Fruit fly (Drosophila melanogaster): ENCODE measurements around the gene S-Lap2.

Gene S-Lap2

dm6 chr3L:8628964-8629363 is 9.3 kb downstream of the S-Lap2 start (continued):
- no peak; the same call in 1 of the 2 replicates for TF ChIP-seq Oaz (GFP tag; IDR thresholded peaks at IDR 0.05)
- no peak for TF ChIP-seq fd102C (GFP tag; optimal IDR thresholded peaks at IDR 0.05)
- TF ChIP-seq lbe (GFP tag; optimal IDR thresholded peaks at IDR 0.05) = no peak
- TF ChIP-seq Xrp1 (GFP tag; IDR thresholded peaks at IDR 0.05) = peak; percentile 90
- peak; percentile 77 for TF ChIP-seq CG13424 (tag; optimal IDR thresholded peaks at IDR 0.05)
- TF ChIP-seq CG6654 (GFP tag; optimal IDR thresholded peaks at IDR 0.05) = no peak
- peak; percentile 5 for TF ChIP-seq CG17802 (tag; optimal IDR thresholded peaks at IDR 0.05)
- no peak for TF ChIP-seq CG11723 (GFP tag; optimal IDR thresholded peaks at IDR 0.05)
- TF ChIP-seq H2.0 (GFP tag; IDR thresholded peaks at IDR 0.05) = peak; percentile 52; the same call in 1 of the 2 replicates
- TF ChIP-seq bcd (GFP tag; optimal IDR thresholded peaks at IDR 0.05) = peak; percentile 64
- TF ChIP-seq HLH4C (GFP tag; IDR thresholded peaks at IDR 0.05; ENCODE audit: partially characterized antibody) = no peak
- no peak for TF ChIP-seq CG16863 (GFP tag; optimal IDR thresholded peaks at IDR 0.05)
- peak; percentile 75 for TF ChIP-seq grau (tag; optimal IDR thresholded peaks at IDR 0.05)
- TF ChIP-seq lilli (GFP tag; optimal IDR thresholded peaks at IDR 0.05) = no peak
- TF ChIP-seq Neu2 (GFP tag; optimal IDR thresholded peaks at IDR 0.05; ENCODE audit: borderline replicate concordance) = no peak
- TF ChIP-seq CG1603 (tag; optimal IDR thresholded peaks at IDR 0.05) = no peak
- peak; percentile 65 for TF ChIP-seq Aef1 (GFP tag; IDR thresholded peaks at IDR 0.05)
- no peak for TF ChIP-seq BEAF-32 (GFP tag; optimal IDR thresholded peaks at IDR 0.05)
- TF ChIP-seq CG15514 (GFP tag; optimal IDR thresholded peaks at IDR 0.05) = peak; percentile 12
- TF ChIP-seq al (GFP tag; IDR thresholded peaks at IDR 0.05) = peak; percentile 65
- no peak for TF ChIP-seq CG6254 (GFP tag; optimal IDR thresholded peaks at IDR 0.05)
- no peak for TF ChIP-seq zen (tag; optimal IDR thresholded peaks at IDR 0.05)
- peak; percentile 9; the same call in 1 of the 2 replicates for TF ChIP-seq Nf-YA (GFP tag; IDR thresholded peaks at IDR 0.05)
- TF ChIP-seq chinmo (GFP tag; IDR thresholded peaks at IDR 0.05; ENCODE audit: partially characterized antibody) = no peak
- TF ChIP-seq fu2 (GFP tag; optimal IDR thresholded peaks at IDR 0.05) = no peak
- TF ChIP-seq Fer2 (tag; optimal IDR thresholded peaks at IDR 0.05) = peak; percentile 42
- no peak for TF ChIP-seq wek (GFP tag; optimal IDR thresholded peaks at IDR 0.05)
- no peak for TF ChIP-seq da (GFP tag; optimal IDR thresholded peaks at IDR 0.05)
- TF ChIP-seq CG31441 (GFP tag; IDR thresholded peaks at IDR 0.05) = peak; percentile 85
- peak; percentile 81 for TF ChIP-seq row (GFP tag; IDR thresholded peaks at IDR 0.05)
- TF ChIP-seq pnt (GFP tag; optimal IDR thresholded peaks at IDR 0.05) = no peak
- no peak for TF ChIP-seq CG9876 (GFP tag; optimal IDR thresholded peaks at IDR 0.05)
- TF ChIP-seq CrebB (tag; optimal IDR thresholded peaks at IDR 0.05) = no peak
- no peak for TF ChIP-seq CG42726 (GFP tag; IDR thresholded peaks at IDR 0.05; ENCODE audit: partially characterized antibody)
- TF ChIP-seq sisA (GFP tag; IDR thresholded peaks at IDR 0.05) = peak; percentile 60
- TF ChIP-seq CG5180 (GFP tag; optimal IDR thresholded peaks at IDR 0.05) = peak; percentile 28
- peak; percentile 55 for TF ChIP-seq CG3281 (GFP tag; optimal IDR thresholded peaks at IDR 0.05)
- no peak for TF ChIP-seq disco-r (GFP tag; optimal IDR thresholded peaks at IDR 0.05)
- TF ChIP-seq sens-2 (GFP tag; IDR thresholded peaks at IDR 0.05) = no peak
- TF ChIP-seq CG3726 (GFP tag; IDR thresholded peaks at IDR 0.05) = no peak
- TF ChIP-seq klu (GFP tag; IDR thresholded peaks at IDR 0.05) = peak; percentile 51; the same call in 1 of the 2 replicates
- TF ChIP-seq h (optimal IDR thresholded peaks at IDR 0.05) = no peak
- TF ChIP-seq her (GFP tag; optimal IDR thresholded peaks at IDR 0.05) = no peak
- TF ChIP-seq CG12744 (GFP tag; optimal IDR thresholded peaks at IDR 0.05) = no peak
- no peak for TF ChIP-seq cato (GFP tag; optimal IDR thresholded peaks at IDR 0.05; ENCODE audit: borderline replicate concordance)
- no peak for TF ChIP-seq CG18619 (GFP tag; optimal IDR thresholded peaks at IDR 0.05)
- no peak for TF ChIP-seq z (GFP tag; IDR thresholded peaks at IDR 0.05)
- TF ChIP-seq Dek (tag; optimal IDR thresholded peaks at IDR 0.05) = peak; percentile 42
- peak; percentile 11 for TF ChIP-seq CG3407 (GFP tag; optimal IDR thresholded peaks at IDR 0.05)
- TF ChIP-seq CG12769 (tag; optimal IDR thresholded peaks at IDR 0.05) = no peak
- TF ChIP-seq croc (GFP tag; conservative IDR thresholded peaks at IDR 0.05) = peak; percentile 67; the same call in 1 of the 3 replicates
